Worm (Caenorhabditis elegans): ENCODE measurements around the gene elo-2.

DNA sequence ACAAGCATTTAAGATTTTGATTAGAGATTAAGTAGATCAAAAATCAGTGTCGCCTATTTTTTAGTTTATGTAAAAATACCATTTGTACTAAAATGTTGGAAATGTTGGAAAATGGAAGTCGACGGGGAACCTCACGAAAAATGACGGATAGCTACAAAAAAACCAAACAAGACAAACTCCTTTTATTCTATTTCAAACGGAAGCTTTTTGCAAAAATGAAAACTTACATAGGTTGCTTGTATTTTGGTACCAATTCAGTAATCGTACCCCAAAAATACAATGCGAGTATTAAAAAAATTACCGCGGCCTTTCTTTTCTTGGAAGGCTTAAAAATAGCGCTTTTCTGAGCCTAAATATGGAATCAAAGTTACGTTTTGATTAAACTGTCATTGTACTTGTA lies 13.2 kb downstream of the elo-2 start:
- TF ChIP-seq daf-12 (tag; optimal IDR thresholded peaks at IDR 0.05) (no peak), nhr-41 (GFP tag; IDR thresholded peaks at IDR 0.05) (no peak), ama-1 (optimal IDR thresholded peaks at IDR 0.05) (no peak), lir-3 (tag; optimal IDR thresholded peaks at IDR 0.05) (no peak), ztf-11 (tag; optimal IDR thresholded peaks at IDR 0.05) (no peak), nhr-102 (tag; optimal IDR thresholded peaks at IDR 0.05) (no peak), ces-1 (GFP tag; optimal IDR thresholded peaks at IDR 0.05) (no peak), egl-27 (tag; optimal IDR thresholded peaks at IDR 0.05) (no peak), set-16 (GFP tag; IDR thresholded peaks at IDR 0.05) (no peak), mxl-2 (GFP tag; conservative IDR thresholded peaks at IDR 0.05) (no peak), rbr-2 (tag; optimal IDR thresholded peaks at IDR 0.05) (no peak), dve-1 (tag; optimal IDR thresholded peaks at IDR 0.05; ENCODE audit: insufficient read depth) (no peak), fkh-10 (GFP tag; optimal IDR thresholded peaks at IDR 0.05) (no peak)
